Fruit fly (Drosophila melanogaster): Measurements from ENCODE around the gene CG12990.

dm6 chrX:17651998-17652738 is 19.5 kb downstream of the CG12990 start, which contains the start of gene RhoGAPp190:
- TF ChIP-seq Clk (GFP tag; optimal IDR thresholded peaks at IDR 0.05) (no peak), ovo (GFP tag; optimal IDR thresholded peaks at IDR 0.05) (no peak)

Data from whole organism, adult.